Worm (Caenorhabditis elegans): ENCODE measurements around the gene oma-1.
A peak's percentile ranks its signal among the peaks of the same experiment; 100 is the strongest.

The oma-1 gene

DNA sequence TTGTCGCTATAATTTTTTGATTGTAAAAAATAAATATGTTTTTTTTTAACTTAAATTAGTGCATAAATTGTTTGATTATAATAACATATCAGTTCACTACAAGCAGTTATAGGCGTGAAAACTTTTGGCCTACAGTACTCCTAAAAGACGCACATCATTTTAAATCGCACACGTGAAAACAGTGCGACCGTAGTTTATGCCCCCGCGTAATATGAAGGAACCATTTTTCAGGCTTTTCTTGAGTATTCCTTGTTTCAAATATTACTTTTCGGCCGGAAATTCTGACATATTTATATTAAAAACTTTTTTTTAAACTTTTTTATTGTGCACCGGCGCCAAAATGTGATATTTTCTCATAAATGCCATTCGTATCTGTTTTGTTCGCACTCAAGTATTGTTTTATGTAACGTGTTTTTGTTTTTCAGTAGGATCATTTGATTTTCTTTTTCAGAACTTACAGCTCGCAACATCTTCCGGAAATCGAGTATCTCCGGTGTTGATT, at the start of gene oma-1:
TSS of gene oma-1 (plus strand) at position 452 of the 502 bp plus-strand sequence.
- TF ChIP-seq tra-4 (tag; optimal IDR thresholded peaks at IDR 0.05) (no peak), ets-7 (tag; optimal IDR thresholded peaks at IDR 0.05) (no peak), ceh-36 (tag; optimal IDR thresholded peaks at IDR 0.05) (no peak), B0310.2 (tag; optimal IDR thresholded peaks at IDR 0.05) (no peak), hnd-1 (tag; optimal IDR thresholded peaks at IDR 0.05) (no peak), flt-1 (GFP tag; IDR thresholded peaks at IDR 0.05) (no peak), ceh-13 (GFP tag; optimal IDR thresholded peaks at IDR 0.05) (no peak), hmbx-1 (tag; optimal IDR thresholded peaks at IDR 0.05) (no peak), hmg-4 (GFP tag; optimal IDR thresholded peaks at IDR 0.05) (no peak), F13C5.2 (tag; optimal IDR thresholded peaks at IDR 0.05) (no peak), ama-1 (optimal IDR thresholded peaks at IDR 0.05) (no peak), pes-1 (GFP tag; IDR thresholded peaks at IDR 0.05) (no peak), tbx-37 (GFP tag; conservative IDR thresholded peaks at IDR 0.05) (no peak), sea-1 (GFP tag; conservative IDR thresholded peaks at IDR 0.05) (no peak), aly-1 (tag; optimal IDR thresholded peaks at IDR 0.05) (no peak), tbx-11 (GFP tag; IDR thresholded peaks at IDR 0.05) (no peak), scrt-1 (GFP tag; IDR thresholded peaks at IDR 0.05) (no peak)

ce11 chrIV:8840161-8840765, 48.5 kb upstream of the oma-1 start, which contains the start of the genes T28C6.11 and T11B7.1:
TSS of gene T28C6.11 (minus strand) at chrIV:8840261.
TSS of gene T11B7.1 (plus strand) at chrIV:8840715.
- no peak for TF ChIP-seq ama-1 (optimal IDR thresholded peaks at IDR 0.05)
- TF ChIP-seq ceh-36 (tag; optimal IDR thresholded peaks at IDR 0.05) = no peak
- no peak for TF ChIP-seq F13C5.2 (tag; optimal IDR thresholded peaks at IDR 0.05)
- TF ChIP-seq tbx-11 (GFP tag; IDR thresholded peaks at IDR 0.05) = no peak
- TF ChIP-seq sea-1 (GFP tag; conservative IDR thresholded peaks at IDR 0.05) = no peak
- TF ChIP-seq tbx-37 (GFP tag; conservative IDR thresholded peaks at IDR 0.05) = no peak
- no peak for TF ChIP-seq ets-7 (tag; optimal IDR thresholded peaks at IDR 0.05)
- TF ChIP-seq scrt-1 (GFP tag; IDR thresholded peaks at IDR 0.05) = no peak
- no peak for TF ChIP-seq hnd-1 (tag; optimal IDR thresholded peaks at IDR 0.05)
- no peak for TF ChIP-seq pes-1 (GFP tag; IDR thresholded peaks at IDR 0.05)
- TF ChIP-seq flt-1 (GFP tag; IDR thresholded peaks at IDR 0.05) = no peak
- no peak for TF ChIP-seq hmbx-1 (tag; optimal IDR thresholded peaks at IDR 0.05)
- TF ChIP-seq aly-1 (tag; optimal IDR thresholded peaks at IDR 0.05) = no peak
- TF ChIP-seq ceh-13 (GFP tag; optimal IDR thresholded peaks at IDR 0.05) = no peak
- TF ChIP-seq hmg-4 (GFP tag; optimal IDR thresholded peaks at IDR 0.05) = no peak
- TF ChIP-seq B0310.2 (tag; optimal IDR thresholded peaks at IDR 0.05) = no peak
- no peak for TF ChIP-seq tra-4 (tag; optimal IDR thresholded peaks at IDR 0.05)

- TF ChIP-seq F13C5.2 (tag; optimal IDR thresholded peaks at IDR 0.05) = no peak
Measured at ce11 chrIV:8844457-8844856, 44.3 kb upstream of the oma-1 start, which contains the start of gene T11B7.2. TSS of gene T11B7.2 (minus strand) at chrIV:8844557.

ce11 chrIV:8845922-8846321, 42.9 kb upstream of the oma-1 start:
- TF ChIP-seq tbx-37 (GFP tag; conservative IDR thresholded peaks at IDR 0.05) = no peak
- no peak for TF ChIP-seq hnd-1 (tag; optimal IDR thresholded peaks at IDR 0.05)
- TF ChIP-seq tra-4 (tag; optimal IDR thresholded peaks at IDR 0.05) = no peak
- TF ChIP-seq F13C5.2 (tag; optimal IDR thresholded peaks at IDR 0.05) = no peak
- TF ChIP-seq hmg-4 (GFP tag; optimal IDR thresholded peaks at IDR 0.05) = no peak
- no peak for TF ChIP-seq hmbx-1 (tag; optimal IDR thresholded peaks at IDR 0.05)
- no peak for TF ChIP-seq ceh-36 (tag; optimal IDR thresholded peaks at IDR 0.05)
- no peak for TF ChIP-seq ets-7 (tag; optimal IDR thresholded peaks at IDR 0.05)
- no peak for TF ChIP-seq B0310.2 (tag; optimal IDR thresholded peaks at IDR 0.05)
- no peak for TF ChIP-seq aly-1 (tag; optimal IDR thresholded peaks at IDR 0.05)

DNA sequence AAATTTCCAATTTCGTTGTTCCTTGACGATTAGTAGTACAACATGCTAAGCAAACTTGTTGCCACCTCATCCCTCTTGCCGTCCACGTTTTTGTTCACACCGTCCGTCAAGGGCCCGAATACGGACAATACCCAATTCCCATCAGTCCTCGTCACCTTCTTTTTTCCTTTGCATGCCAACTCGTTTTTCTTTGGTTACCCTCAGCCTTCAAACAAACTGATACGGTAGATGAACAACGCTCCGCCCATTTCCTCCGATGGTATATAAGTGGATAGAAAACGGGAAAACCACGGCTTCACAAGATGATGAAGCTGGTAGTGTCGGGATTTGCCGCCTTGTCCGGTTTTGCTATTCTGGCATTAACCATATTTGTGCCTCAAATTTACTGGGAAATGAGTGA, 40.9 kb upstream of the oma-1 start, which contains the start of gene col-118:
TSS of gene col-118 (plus strand) at position 301 of the 400 bp plus-strand sequence.
- TF ChIP-seq ama-1 (optimal IDR thresholded peaks at IDR 0.05) = no peak
- TF ChIP-seq F13C5.2 (tag; optimal IDR thresholded peaks at IDR 0.05) = no peak
- TF ChIP-seq hmbx-1 (tag; optimal IDR thresholded peaks at IDR 0.05) = no peak
- no peak for TF ChIP-seq hmg-4 (GFP tag; optimal IDR thresholded peaks at IDR 0.05)
- TF ChIP-seq tbx-37 (GFP tag; conservative IDR thresholded peaks at IDR 0.05) = no peak
- no peak for TF ChIP-seq pes-1 (GFP tag; IDR thresholded peaks at IDR 0.05)
- no peak for TF ChIP-seq ceh-36 (tag; optimal IDR thresholded peaks at IDR 0.05)
- TF ChIP-seq ets-7 (tag; optimal IDR thresholded peaks at IDR 0.05) = no peak
- no peak for TF ChIP-seq aly-1 (tag; optimal IDR thresholded peaks at IDR 0.05)
- no peak for TF ChIP-seq tbx-11 (GFP tag; IDR thresholded peaks at IDR 0.05)
- no peak for TF ChIP-seq tra-4 (tag; optimal IDR thresholded peaks at IDR 0.05)
- no peak for TF ChIP-seq ceh-13 (GFP tag; optimal IDR thresholded peaks at IDR 0.05)
- TF ChIP-seq B0310.2 (tag; optimal IDR thresholded peaks at IDR 0.05) = no peak
- TF ChIP-seq flt-1 (GFP tag; IDR thresholded peaks at IDR 0.05) = no peak
- TF ChIP-seq scrt-1 (GFP tag; IDR thresholded peaks at IDR 0.05) = no peak
- TF ChIP-seq sea-1 (GFP tag; conservative IDR thresholded peaks at IDR 0.05) = no peak

ce11 chrIV:8848983-8849382, 39.8 kb upstream of the oma-1 start:
- TF ChIP-seq F13C5.2 (tag; optimal IDR thresholded peaks at IDR 0.05) = no peak
- no peak for TF ChIP-seq ceh-13 (GFP tag; optimal IDR thresholded peaks at IDR 0.05)
- TF ChIP-seq B0310.2 (tag; optimal IDR thresholded peaks at IDR 0.05) = no peak
- no peak for TF ChIP-seq aly-1 (tag; optimal IDR thresholded peaks at IDR 0.05)
- no peak for TF ChIP-seq ceh-36 (tag; optimal IDR thresholded peaks at IDR 0.05)
- no peak for TF ChIP-seq ets-7 (tag; optimal IDR thresholded peaks at IDR 0.05)
- no peak for TF ChIP-seq flt-1 (GFP tag; IDR thresholded peaks at IDR 0.05)
- no peak for TF ChIP-seq ama-1 (optimal IDR thresholded peaks at IDR 0.05)
- no peak for TF ChIP-seq hnd-1 (tag; optimal IDR thresholded peaks at IDR 0.05)
- TF ChIP-seq sea-1 (GFP tag; conservative IDR thresholded peaks at IDR 0.05) = no peak
- no peak for TF ChIP-seq scrt-1 (GFP tag; IDR thresholded peaks at IDR 0.05)

ce11 chrIV:8850807-8851206, 38.0 kb upstream of the oma-1 start:
- TF ChIP-seq sea-1 (GFP tag; conservative IDR thresholded peaks at IDR 0.05) (no peak), aly-1 (tag; optimal IDR thresholded peaks at IDR 0.05) (peak; percentile 48)
